Worm (Caenorhabditis elegans) whole organism, L2 larva: Measurements from ENCODE around the gene ric-7.
A peak's percentile ranks its signal among the peaks of the same experiment; 100 is the strongest.
"Not testable (repeated sequence)": the region's sequence is repeated elsewhere in the genome, so short reads cannot be mapped to it uniquely, and the experiment has no call there.

ENCODE experiments used
- C34F6.9 ChIP-seq: fragments of 150-350 bp; optimal IDR thresholded peaks from 2 replicates; lab custom pipeline; 2014; ENCODE audit warnings: missing biosample characterization, missing genetic modification characterization
- F13H6.1 ChIP-seq: sonication (generic microtip); optimal IDR thresholded peaks from 2 replicates; lab custom pipeline; 2016; ENCODE audit warnings: missing genetic modification characterization, missing compliant biosample characterization
- R02D3.7 ChIP-seq: fragments of 150-350 bp; optimal IDR thresholded peaks from 2 replicates; lab custom pipeline; 2014; ENCODE audit warnings: missing biosample characterization, missing genetic modification characterization
- Y55F3AM.14 ChIP-seq: fragments of 200-800 bp; sonication (Bioruptor generic); optimal IDR thresholded peaks from 2 replicates; lab custom pipeline; 2018; ENCODE audit warnings: mild to moderate bottlenecking, missing genetic modification characterization, missing compliant biosample characterization
- ZK546.5 ChIP-seq: sonication (generic microtip); optimal IDR thresholded peaks from 2 replicates; lab custom pipeline; 2017; ENCODE audit warnings: missing biosample characterization, missing genetic modification characterization
- alr-1 ChIP-seq: fragments of 150-350 bp; optimal IDR thresholded peaks from 2 replicates; lab custom pipeline; 2014; ENCODE audit warnings: missing biosample characterization, missing genetic modification characterization
- blmp-1 ChIP-seq: sonication (generic microtip); optimal IDR thresholded peaks from 2 replicates; lab custom pipeline; 2017; ENCODE audit warnings: missing genetic modification characterization, mild to moderate bottlenecking, missing compliant biosample characterization, antibody characterized with exemption, moderate library complexity; ENCODE audit not compliant: insufficient read depth
- ceh-16 ChIP-seq: fragments of 150-350 bp; optimal IDR thresholded peaks from 2 replicates; lab custom pipeline; 2014; ENCODE audit warnings: missing biosample characterization, missing genetic modification characterization
- ceh-82 ChIP-seq: fragments of 150-350 bp; optimal IDR thresholded peaks from 2 replicates; lab custom pipeline; 2014; ENCODE audit warnings: missing biosample characterization, missing genetic modification characterization
- crh-2 ChIP-seq: sonication (generic microtip); optimal IDR thresholded peaks from 2 replicates; lab custom pipeline; 2017; ENCODE audit warnings: missing biosample characterization, missing genetic modification characterization
- dmd-4 ChIP-seq: sonication (generic microtip); optimal IDR thresholded peaks from 2 replicates; lab custom pipeline; 2017; ENCODE audit warnings: missing biosample characterization, missing genetic modification characterization
- egl-27 ChIP-seq: sonication (generic microtip); optimal IDR thresholded peaks from 3 replicates; lab custom pipeline; 2017; ENCODE audit warnings: missing biosample characterization, missing genetic modification reagents, missing genetic modification characterization
- fos-1 ChIP-seq: fragments of 150-350 bp; optimal IDR thresholded peaks from 2 replicates; lab custom pipeline; 2014; ENCODE audit warnings: missing biosample characterization, missing genetic modification characterization
- gmeb-1 ChIP-seq: fragments of 150-350 bp; optimal IDR thresholded peaks from 2 replicates; lab custom pipeline; 2014; ENCODE audit warnings: missing biosample characterization, missing genetic modification characterization
- lin-11 ChIP-seq: fragments of 150-350 bp; sonication (generic microtip); optimal IDR thresholded peaks from 2 replicates; lab custom pipeline; 2014; ENCODE audit warnings: missing biosample characterization, missing genetic modification characterization, inconsistent platforms, mixed read lengths
- lin-13 ChIP-seq: fragments of 150-350 bp; optimal IDR thresholded peaks from 2 replicates; lab custom pipeline; 2014; ENCODE audit warnings: missing biosample characterization, missing genetic modification reagents, missing genetic modification characterization
- lin-39 ChIP-seq: fragments of 150-350 bp; optimal IDR thresholded peaks from 2 replicates; lab custom pipeline; 2014; ENCODE audit warnings: missing biosample characterization, missing genetic modification reagents, missing genetic modification characterization
- lsy-2 ChIP-seq, 2 experiments: fragments of 150-350 bp in 1 of 2; sonication (generic microtip) in 1 of 2; optimal IDR thresholded peaks; 2 replicates each; lab custom pipeline; 2014 to 2017; ENCODE audit warnings: missing biosample characterization in 2 of 2, missing genetic modification characterization in 2 of 2
- mab-5 ChIP-seq: fragments of 150-350 bp; optimal IDR thresholded peaks from 2 replicates; lab custom pipeline; 2014; ENCODE audit warnings: missing biosample characterization, missing genetic modification characterization
- mdl-1 ChIP-seq, 2 experiments: fragments of 150-350 bp in 1 of 2; sonication (generic microtip) in 1 of 2; optimal IDR thresholded peaks; 2 replicates each; lab custom pipeline; 2017; ENCODE audit warnings: missing biosample characterization in 2 of 2, missing genetic modification characterization in 2 of 2
- nhr-10 ChIP-seq: sonication (generic microtip); optimal IDR thresholded peaks from 2 replicates; lab custom pipeline; 2017; ENCODE audit warnings: missing biosample characterization, missing genetic modification characterization
- nhr-129 ChIP-seq: fragments of 150-350 bp; optimal IDR thresholded peaks from 2 replicates; lab custom pipeline; 2014; ENCODE audit warnings: missing biosample characterization, missing genetic modification characterization
- nhr-21 ChIP-seq: fragments of 150-350 bp; optimal IDR thresholded peaks from 2 replicates; lab custom pipeline; 2014; ENCODE audit warnings: missing biosample characterization, missing genetic modification characterization
- nhr-237 ChIP-seq: fragments of 150-350 bp; optimal IDR thresholded peaks from 2 replicates; lab custom pipeline; 2014; ENCODE audit warnings: missing biosample characterization, missing genetic modification characterization
- nhr-25 ChIP-seq: fragments of 150-350 bp; sonication (generic microtip); optimal IDR thresholded peaks from 3 replicates; lab custom pipeline; 2014; ENCODE audit warnings: missing biosample characterization, missing genetic modification characterization
- nhr-77 ChIP-seq: fragments of 150-350 bp; optimal IDR thresholded peaks from 2 replicates; lab custom pipeline; 2014; ENCODE audit warnings: missing biosample characterization, missing genetic modification characterization
- sem-4 ChIP-seq: fragments of 150-350 bp; optimal IDR thresholded peaks from 2 replicates; lab custom pipeline; 2014; ENCODE audit warnings: missing biosample characterization, missing genetic modification reagents, missing genetic modification characterization
- skn-1 ChIP-seq: sonication (generic microtip); optimal IDR thresholded peaks from 2 replicates; lab custom pipeline; 2017; ENCODE audit warnings: missing biosample characterization, missing genetic modification characterization
- sma-3 ChIP-seq: sonication (generic microtip); optimal IDR thresholded peaks from 2 replicates; lab custom pipeline; 2016; ENCODE audit warnings: missing genetic modification reagents, missing genetic modification characterization, missing compliant biosample characterization
- sma-9 ChIP-seq, 2 experiments: fragments of 150-350 bp in 1 of 2; sonication (generic microtip) in 1 of 2; optimal IDR thresholded peaks; 2 replicates each; lab custom pipeline; 2014 to 2016; ENCODE audit warnings: missing genetic modification characterization in 2 of 2, mild to moderate bottlenecking in 1 of 2, missing biosample characterization in 1 of 2, missing compliant biosample characterization in 1 of 2, missing genetic modification reagents in 1 of 2, moderate library complexity in 1 of 2
- snpc-4 ChIP-seq: fragments of 150-350 bp; optimal IDR thresholded peaks from 2 replicates; lab custom pipeline; 2014; ENCODE audit warnings: missing biosample characterization, missing genetic modification characterization
- unc-55 ChIP-seq: fragments of 150-350 bp; sonication (generic microtip); optimal IDR thresholded peaks from 3 replicates; lab custom pipeline; 2014; ENCODE audit warnings: missing biosample characterization, missing genetic modification reagents, missing genetic modification characterization
- unc-62 ChIP-seq: fragments of 150-350 bp; optimal IDR thresholded peaks from 2 replicates; lab custom pipeline; 2014; ENCODE audit warnings: missing biosample characterization, missing genetic modification reagents, missing genetic modification characterization
- zag-1 ChIP-seq: fragments of 150-350 bp; optimal IDR thresholded peaks from 2 replicates; lab custom pipeline; 2014; ENCODE audit warnings: missing biosample characterization, missing genetic modification characterization
- ztf-4 ChIP-seq: fragments of 150-350 bp; optimal IDR thresholded peaks from 2 replicates; lab custom pipeline; 2014; ENCODE audit warnings: missing biosample characterization, missing genetic modification characterization

ric-7 gene

DNA sequence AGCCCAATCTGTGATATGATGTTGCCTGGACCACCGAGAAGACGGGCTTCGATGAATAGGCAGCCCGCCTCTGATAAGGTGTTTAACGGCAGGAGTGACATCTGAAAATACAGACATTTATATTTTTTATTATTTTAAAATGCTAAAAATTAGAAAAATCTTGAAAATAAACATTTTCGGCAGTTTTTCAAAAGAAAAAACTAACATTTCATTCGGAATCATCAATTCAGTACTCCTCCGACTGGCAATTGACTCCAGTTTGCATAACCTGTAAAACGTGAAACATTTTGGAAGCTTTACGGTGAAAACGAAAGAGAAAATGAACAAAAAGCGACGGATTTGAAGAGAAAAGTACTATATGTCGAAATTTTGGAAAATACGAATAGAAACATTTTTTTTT lies at the start of gene ric-7:
Gene ric-7 (minus strand): TSS at position 101 of the 400 bp plus-strand sequence.
- no peak for TF ChIP-seq alr-1
- TF ChIP-seq ceh-82 (tag; lab: Kevin White, UChicago): no peak
- no peak for TF ChIP-seq mab-5 (tag; lab: Kevin White, UChicago)

DNA sequence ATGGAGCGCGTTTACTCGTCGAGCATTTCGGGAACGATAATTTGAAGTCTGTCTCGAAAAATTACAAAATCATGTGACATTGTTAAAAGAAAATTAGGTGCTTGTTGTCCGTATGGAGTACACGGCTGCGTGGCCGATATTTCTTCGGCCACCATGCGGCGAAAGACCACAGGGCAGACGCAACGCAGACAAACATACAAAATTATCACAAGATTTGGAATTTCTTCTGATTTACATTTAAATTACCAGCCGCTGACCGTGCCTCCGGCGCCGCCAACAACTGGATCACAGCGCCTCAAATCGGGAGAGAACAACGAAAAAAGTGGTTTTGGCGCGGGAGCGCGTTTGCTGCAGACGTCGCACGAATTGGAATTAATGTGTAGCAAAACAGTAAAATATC lies 49.4 kb upstream of the ric-7 start:
- peak; percentile 96 for TF ChIP-seq F13H6.1 (tag; lab: Kevin White, UChicago)
- peak; percentile 60 for TF ChIP-seq dmd-4
- peak; percentile 13 for TF ChIP-seq skn-1 (tag; lab: Kevin White, UChicago)
- peak; percentile 82 to 93 for TF ChIP-seq lsy-2 (tag; optimal IDR thresholded peaks at IDR 0.05; lab: Kevin White, UChicago)
- TF ChIP-seq nhr-21: peak; percentile 97
- peak; percentile 55 for TF ChIP-seq unc-62 (GFP tag; lab: Kevin White, UChicago)
- TF ChIP-seq mdl-1 (tag; optimal IDR thresholded peaks at IDR 0.05; lab: Kevin White, UChicago): peak; percentile 58 to 68
- peak; percentile 48 for TF ChIP-seq R02D3.7
- peak; percentile 67 for TF ChIP-seq mab-5 (tag; lab: Kevin White, UChicago)
- TF ChIP-seq nhr-77: peak; percentile 7
- peak; percentile 93 for TF ChIP-seq crh-2 (tag; lab: Kevin White, UChicago)
- TF ChIP-seq ceh-82 (tag; lab: Kevin White, UChicago): peak; percentile 67
- peak; percentile 89 for TF ChIP-seq ceh-16
- TF ChIP-seq egl-27 (tag; lab: Kevin White, UChicago): peak; percentile 76
- TF ChIP-seq unc-55 (GFP tag; lab: Kevin White, UChicago): peak; percentile 78
- peak; percentile 94 for TF ChIP-seq lin-11 (tag; lab: Kevin White, UChicago)
- peak; percentile 39 for TF ChIP-seq nhr-10 (tag; lab: Kevin White, UChicago)
- TF ChIP-seq nhr-25: peak; percentile 90
- TF ChIP-seq sma-3 (GFP tag; lab: Kevin White, UChicago): peak; percentile 98
- TF ChIP-seq ztf-4: peak; percentile 84
- peak; percentile 33 for TF ChIP-seq nhr-237 (tag; lab: Kevin White, UChicago)
- TF ChIP-seq sma-9 (GFP tag; optimal IDR thresholded peaks at IDR 0.05; lab: Kevin White, UChicago): peak; percentile 99
- TF ChIP-seq sma-9 (tag; optimal IDR thresholded peaks at IDR 0.05; lab: Kevin White, UChicago): not testable (repeated sequence)
- TF ChIP-seq Y55F3AM.14 (GFP tag; lab: Kevin White, UChicago): peak; percentile 86
- TF ChIP-seq nhr-129: peak; percentile 68
- peak; percentile 93 for TF ChIP-seq sem-4
- TF ChIP-seq lin-13 (GFP tag; lab: Kevin White, UChicago): peak; percentile 87
- TF ChIP-seq fos-1 (tag; lab: Kevin White, UChicago): peak; percentile 83
- peak; percentile 35 for TF ChIP-seq ZK546.5 (tag; lab: Kevin White, UChicago)
- TF ChIP-seq zag-1: peak; percentile 69
- peak; percentile 80 for TF ChIP-seq blmp-1 (tag; lab: Kevin White, UChicago)
- TF ChIP-seq snpc-4: peak; percentile 68
- peak; percentile 88 for TF ChIP-seq gmeb-1 (tag; lab: Kevin White, UChicago)
- peak; percentile 91 for TF ChIP-seq C34F6.9 (tag; lab: Kevin White, UChicago)

DNA sequence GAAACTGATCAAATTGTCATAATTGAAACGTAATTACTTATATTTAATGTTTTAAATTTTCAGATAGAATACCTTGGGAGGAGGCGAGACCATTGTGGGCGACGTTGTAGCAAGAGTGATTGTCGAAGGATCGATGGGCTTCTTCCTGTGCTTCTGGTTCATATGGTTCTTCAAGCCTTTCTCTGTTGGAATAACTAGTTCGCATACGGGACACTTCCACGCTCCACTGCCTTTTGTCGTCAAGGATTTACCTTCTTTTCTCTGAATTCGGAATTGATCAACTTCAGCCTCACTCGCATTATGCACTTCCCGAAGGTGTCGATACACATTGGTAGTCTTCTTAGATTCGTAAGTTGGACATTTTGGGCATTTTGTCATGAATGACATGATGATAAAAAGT lies 43.6 kb upstream of the ric-7 start, which contains the start of gene F58D12.1:
Gene F58D12.1 (plus strand): TSS at position 301 of the 400 bp plus-strand sequence.
- TF ChIP-seq Y55F3AM.14 (GFP tag; lab: Kevin White, UChicago); ceh-82 (tag; lab: Kevin White, UChicago); lin-39 (tag; lab: Kevin White, UChicago): not testable (repeated sequence)

ce11 chrV:14038328-14039084 lies 32.8 kb upstream of the ric-7 start, which contains the start of gene vps-39:
TSS of gene vps-39 (minus strand) at chrV:14038378.
- TF ChIP-seq sma-3 (GFP tag; lab: Kevin White, UChicago): peak; percentile 28
- TF ChIP-seq gmeb-1 (tag; lab: Kevin White, UChicago): peak; percentile 8
- TF ChIP-seq unc-55 (GFP tag; lab: Kevin White, UChicago): peak; percentile 25
- TF ChIP-seq nhr-129: peak; percentile 5
- peak in 1 of 2 experiments; percentile 35 for TF ChIP-seq lsy-2 (tag; optimal IDR thresholded peaks at IDR 0.05; lab: Kevin White, UChicago)
- peak; percentile 4 for TF ChIP-seq lin-13 (GFP tag; lab: Kevin White, UChicago)
- TF ChIP-seq F13H6.1 (tag; lab: Kevin White, UChicago): peak; percentile 58
- TF ChIP-seq sma-9 (GFP tag; optimal IDR thresholded peaks at IDR 0.05; lab: Kevin White, UChicago): peak; percentile 28
- TF ChIP-seq sma-9 (tag; optimal IDR thresholded peaks at IDR 0.05; lab: Kevin White, UChicago): not testable (repeated sequence)
